Fruit fly (Drosophila melanogaster) whole organism, adult: Measurements from ENCODE around the gene Prp18.

ENCODE experiments used
- CG14711 ChIP-seq: fragments of 200-800 bp; sonication (Bioruptor generic); optimal IDR thresholded peaks from 2 replicates; lab custom pipeline; 2018; ENCODE audit warnings: missing biosample characterization, mild to moderate bottlenecking, missing genetic modification characterization, moderate library complexity
- CG1620 ChIP-seq: fragments of 200-800 bp; sonication (Bioruptor generic); optimal IDR thresholded peaks from 2 replicates; lab custom pipeline; 2016; ENCODE audit warnings: missing biosample characterization, missing genetic modification characterization
- CG5204 ChIP-seq: fragments of 200-800 bp; sonication (Bioruptor generic); optimal IDR thresholded peaks from 2 replicates; lab custom pipeline; 2016; ENCODE audit warnings: missing biosample characterization, missing genetic modification characterization
- Crg-1 ChIP-seq: fragments of 200-800 bp; sonication (Bioruptor generic); optimal IDR thresholded peaks from 2 replicates; lab custom pipeline; 2016; ENCODE audit warnings: missing biosample characterization, missing genetic modification characterization
- cnc ChIP-seq, 2 experiments: fragments of >200 bp; optimal IDR thresholded peaks; 2 replicates each; lab custom pipeline; 2017
- pad ChIP-seq: fragments of 200-800 bp; sonication (Bioruptor generic); optimal IDR thresholded peaks from 3 replicates; lab custom pipeline; 2017; ENCODE audit warnings: missing biosample characterization, missing genetic modification characterization, mild to moderate bottlenecking, moderate library complexity, missing genetic modification reagents

DNA sequence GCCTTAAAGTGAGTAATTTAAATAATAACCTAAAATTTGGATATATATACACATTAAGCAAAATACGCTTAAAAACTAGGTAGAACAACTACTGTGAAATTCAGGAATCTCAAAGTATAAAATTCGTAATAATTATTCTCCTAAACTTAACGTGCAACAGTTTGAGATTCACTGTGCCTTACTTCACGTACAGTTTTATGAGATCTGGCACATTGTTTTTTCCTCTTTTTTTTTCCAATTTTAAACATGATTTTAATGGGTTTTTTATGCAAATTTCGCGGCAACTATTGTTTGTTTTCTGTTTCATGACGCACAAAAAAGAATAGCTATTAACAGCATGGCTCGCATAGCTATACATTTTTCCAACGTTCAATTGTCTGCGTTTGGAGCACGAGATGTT lies 19.2 kb downstream of the Prp18 start:
- TF ChIP-seq Crg-1 (GFP tag; lab: Kevin White, UChicago) (no peak), CG14711 (tag; lab: Kevin White, UChicago) (no peak), cnc (optimal IDR thresholded peaks at IDR 0.05; lab: Kevin White, UChicago) (no peak), CG1620 (no peak), CG5204 (GFP tag; lab: Kevin White, UChicago) (no peak), pad (GFP tag; lab: Kevin White, UChicago) (no peak)
